Worm (Caenorhabditis elegans): ENCODE measurements around the gene mog-3.

The mog-3 gene

ce11 chrIII:5285484-5285883 lies 22.9 kb upstream of the mog-3 start:
- no peak for TF ChIP-seq dao-5 (tag; optimal IDR thresholded peaks at IDR 0.05)
- TF ChIP-seq him-1 (tag; optimal IDR thresholded peaks at IDR 0.05) = no peak
- no peak for TF ChIP-seq W03F9.2 (tag; optimal IDR thresholded peaks at IDR 0.05)

ce11 chrIII:5286205-5286604 lies 22.2 kb upstream of the mog-3 start, which contains the start of gene ZC395.11:
Gene ZC395.11, minus strand, starts transcription at chrIII:5286305.
- no peak for TF ChIP-seq dao-5 (tag; optimal IDR thresholded peaks at IDR 0.05)
- TF ChIP-seq W03F9.2 (tag; optimal IDR thresholded peaks at IDR 0.05) = no peak
- TF ChIP-seq him-1 (tag; optimal IDR thresholded peaks at IDR 0.05) = no peak

- TF ChIP-seq him-1 (tag; optimal IDR thresholded peaks at IDR 0.05) (no peak), W03F9.2 (tag; optimal IDR thresholded peaks at IDR 0.05) (no peak), dao-5 (tag; optimal IDR thresholded peaks at IDR 0.05) (no peak)
Measured at ce11 chrIII:5287877-5288276, 20.5 kb upstream of the mog-3 start, which contains the start of gene T15B12.1. Gene T15B12.1, plus strand, starts transcription at chrIII:5288177.

ce11 chrIII:5290230-5290629 lies 18.2 kb upstream of the mog-3 start:
- TF ChIP-seq dao-5 (tag; optimal IDR thresholded peaks at IDR 0.05) = no peak
- no peak for TF ChIP-seq W03F9.2 (tag; optimal IDR thresholded peaks at IDR 0.05)
- no peak for TF ChIP-seq him-1 (tag; optimal IDR thresholded peaks at IDR 0.05)

- TF ChIP-seq W03F9.2 (tag; optimal IDR thresholded peaks at IDR 0.05) (no peak), him-1 (tag; optimal IDR thresholded peaks at IDR 0.05) (no peak), dao-5 (tag; optimal IDR thresholded peaks at IDR 0.05) (no peak)
Measured at ce11 chrIII:5291281-5291680, 17.1 kb upstream of the mog-3 start.

ce11 chrIII:5294281-5294680 lies 14.1 kb upstream of the mog-3 start:
- TF ChIP-seq dao-5 (tag; optimal IDR thresholded peaks at IDR 0.05) (no peak), him-1 (tag; optimal IDR thresholded peaks at IDR 0.05) (no peak), W03F9.2 (tag; optimal IDR thresholded peaks at IDR 0.05) (no peak)

- TF ChIP-seq W03F9.2 (tag; optimal IDR thresholded peaks at IDR 0.05) = no peak
- peak; percentile 73 for TF ChIP-seq dao-5 (tag; optimal IDR thresholded peaks at IDR 0.05)
- TF ChIP-seq him-1 (tag; optimal IDR thresholded peaks at IDR 0.05) = peak; percentile 67
Measured at ce11 chrIII:5294867-5295266, 13.5 kb upstream of the mog-3 start.

- TF ChIP-seq dao-5 (tag; optimal IDR thresholded peaks at IDR 0.05) (no peak), him-1 (tag; optimal IDR thresholded peaks at IDR 0.05) (no peak), W03F9.2 (tag; optimal IDR thresholded peaks at IDR 0.05) (no peak)
Measured at ce11 chrIII:5301786-5302268, 6.6 kb upstream of the mog-3 start, which contains the start of the genes T15B12.2 and F52C9.5. Gene T15B12.2, minus strand, starts transcription at chrIII:5301886. Gene F52C9.5, plus strand, starts transcription at chrIII:5302218.

ce11 chrIII:5304044-5304443 lies 4.4 kb upstream of the mog-3 start:
- TF ChIP-seq dao-5 (tag; optimal IDR thresholded peaks at IDR 0.05) (no peak), him-1 (tag; optimal IDR thresholded peaks at IDR 0.05) (no peak), W03F9.2 (tag; optimal IDR thresholded peaks at IDR 0.05) (no peak)

- TF ChIP-seq dao-5 (tag; optimal IDR thresholded peaks at IDR 0.05) = peak; percentile 66
- TF ChIP-seq W03F9.2 (tag; optimal IDR thresholded peaks at IDR 0.05) = peak; percentile 23
- TF ChIP-seq him-1 (tag; optimal IDR thresholded peaks at IDR 0.05) = peak; percentile 53
Measured at ce11 chrIII:5305725-5306124, 2.7 kb upstream of the mog-3 start.

ce11 chrIII:5310403-5310802 lies 2.0 kb downstream of the mog-3 start:
- TF ChIP-seq dao-5 (tag; optimal IDR thresholded peaks at IDR 0.05) (no peak), W03F9.2 (tag; optimal IDR thresholded peaks at IDR 0.05) (no peak), him-1 (tag; optimal IDR thresholded peaks at IDR 0.05) (no peak)

ce11 chrIII:5310940-5311339 lies 2.5 kb downstream of the mog-3 start, which contains the start of gene pqe-1:
Gene pqe-1, plus strand, starts transcription at chrIII:5311240.
- no peak for TF ChIP-seq dao-5 (tag; optimal IDR thresholded peaks at IDR 0.05)
- TF ChIP-seq W03F9.2 (tag; optimal IDR thresholded peaks at IDR 0.05) = no peak
- no peak for TF ChIP-seq him-1 (tag; optimal IDR thresholded peaks at IDR 0.05)

- TF ChIP-seq him-1 (tag; optimal IDR thresholded peaks at IDR 0.05) = no peak
- no peak for TF ChIP-seq W03F9.2 (tag; optimal IDR thresholded peaks at IDR 0.05)
- no peak for TF ChIP-seq dao-5 (tag; optimal IDR thresholded peaks at IDR 0.05)
Measured at ce11 chrIII:5318610-5319009, 10.2 kb downstream of the mog-3 start.

ce11 chrIII:5321661-5322060 lies 13.3 kb downstream of the mog-3 start, which contains the start of gene F52C9.3:
Gene F52C9.3, plus strand, starts transcription at chrIII:5321885.
- TF ChIP-seq W03F9.2 (tag; optimal IDR thresholded peaks at IDR 0.05) = no peak
- TF ChIP-seq dao-5 (tag; optimal IDR thresholded peaks at IDR 0.05) = no peak
- TF ChIP-seq him-1 (tag; optimal IDR thresholded peaks at IDR 0.05) = no peak

- TF ChIP-seq W03F9.2 (tag; optimal IDR thresholded peaks at IDR 0.05) (no peak), dao-5 (tag; optimal IDR thresholded peaks at IDR 0.05) (no peak), him-1 (tag; optimal IDR thresholded peaks at IDR 0.05) (no peak)
Measured at ce11 chrIII:5326323-5326722, 17.9 kb downstream of the mog-3 start, which contains the start of gene sorf-2. Gene sorf-2, plus strand, starts transcription at chrIII:5326623.

Data from whole organism, L4/young adult.